Worm (Caenorhabditis elegans) whole organism, L1 larva: ENCODE data around the gene sra-14.

ENCODE experiments used
- C16A3.4 ChIP-seq: fragments of 150-350 bp; optimal IDR thresholded peaks from 2 replicates; lab custom pipeline; 2014; ENCODE audit warnings: missing biosample characterization, missing genetic modification characterization
- Y116A8C.19 ChIP-seq: sonication (generic microtip); optimal IDR thresholded peaks from 2 replicates; lab custom pipeline; 2016; ENCODE audit warnings: missing compliant biosample characterization, missing genetic modification characterization, borderline replicate concordance
- alr-1 ChIP-seq: fragments of 200-800 bp; sonication (Bioruptor generic); optimal IDR thresholded peaks from 2 replicates; lab custom pipeline; 2018; ENCODE audit warnings: borderline replicate concordance, mild to moderate bottlenecking, missing genetic modification characterization, missing compliant biosample characterization
- aly-2 ChIP-seq: fragments of 150-350 bp; optimal IDR thresholded peaks from 2 replicates; lab custom pipeline; 2014; ENCODE audit warnings: missing biosample characterization, missing genetic modification characterization
- blmp-1 ChIP-seq: fragments of 150-350 bp; optimal IDR thresholded peaks from 2 replicates; lab custom pipeline; 2014; ENCODE audit warnings: missing biosample characterization, missing genetic modification characterization
- ceh-8 ChIP-seq: fragments of 200-800 bp; sonication (Bioruptor generic); optimal IDR thresholded peaks from 2 replicates; lab custom pipeline; 2018; ENCODE audit warnings: mild to moderate bottlenecking, missing genetic modification characterization, moderate library complexity, missing compliant biosample characterization
- egl-13 ChIP-seq: sonication (generic microtip); optimal IDR thresholded peaks from 2 replicates; lab custom pipeline; 2016; ENCODE audit warnings: missing genotype, missing genetic modification reagents, missing genetic modification characterization, missing compliant biosample characterization
- elt-2 ChIP-seq: sonication (generic microtip); optimal IDR thresholded peaks from 2 replicates; lab custom pipeline; 2016; ENCODE audit warnings: missing genetic modification characterization, mild to moderate bottlenecking, inconsistent platforms, missing compliant biosample characterization, missing genetic modification reagents
- elt-3 ChIP-seq, 6 experiments: fragments of 150-350 bp in 1 of 6; sonication (generic microtip); optimal IDR thresholded peaks; 2 replicates each; lab custom pipeline; 2017 to 2018; ENCODE audit warnings: missing biosample characterization in 6 of 6, missing genetic modification characterization in 6 of 6, inconsistent platforms in 1 of 6
- fkh-4 ChIP-seq: sonication (generic microtip); optimal IDR thresholded peaks from 2 replicates; lab custom pipeline; 2016; ENCODE audit warnings: missing compliant biosample characterization, missing genetic modification characterization, borderline replicate concordance
- hlh-17 ChIP-seq: fragments of 200-800 bp; sonication (Bioruptor generic); optimal IDR thresholded peaks from 2 replicates; lab custom pipeline; 2018; ENCODE audit warnings: missing genetic modification characterization, mild to moderate bottlenecking, missing compliant biosample characterization, moderate library complexity, borderline replicate concordance
- hlh-4 ChIP-seq: sonication (generic microtip); optimal IDR thresholded peaks from 2 replicates; lab custom pipeline; 2016; ENCODE audit warnings: mild to moderate bottlenecking, missing genetic modification characterization, missing compliant biosample characterization
- isw-1 ChIP-seq: fragments of 200-800 bp; sonication (Bioruptor generic); IDR thresholded peaks from 2 replicates; pipeline ENCODE4 v1.3.6; 2022; ENCODE audit warnings: missing genetic modification characterization, missing compliant biosample characterization
- lin-13 ChIP-seq: fragments of 150-350 bp; optimal IDR thresholded peaks from 2 replicates; lab custom pipeline; 2014; ENCODE audit warnings: missing biosample characterization, missing genetic modification reagents, missing genetic modification characterization
- lin-39 ChIP-seq: fragments of 150-350 bp; optimal IDR thresholded peaks from 2 replicates; lab custom pipeline; 2014; ENCODE audit warnings: missing biosample characterization, missing genetic modification reagents, missing genetic modification characterization
- lir-3 ChIP-seq: sonication (generic microtip); optimal IDR thresholded peaks from 2 replicates; lab custom pipeline; 2016; ENCODE audit warnings: mild to moderate bottlenecking, missing genetic modification characterization, moderate library complexity, missing compliant biosample characterization; ENCODE audit not compliant: poor library complexity
- mdl-1 ChIP-seq, 2 experiments: fragments of 150-350 bp; optimal IDR thresholded peaks; 2 replicates each; lab custom pipeline; 2014 to 2017; ENCODE audit warnings: missing biosample characterization in 2 of 2, missing genetic modification characterization in 2 of 2, inconsistent platforms in 1 of 2
- mep-1 ChIP-seq: fragments of 150-350 bp; optimal IDR thresholded peaks from 2 replicates; lab custom pipeline; 2014; ENCODE audit warnings: missing biosample characterization, missing genetic modification characterization
- nhr-11 ChIP-seq: fragments of 150-350 bp; optimal IDR thresholded peaks from 2 replicates; lab custom pipeline; 2014; ENCODE audit warnings: missing biosample characterization, missing genetic modification characterization
- nhr-12 ChIP-seq: sonication (generic microtip); optimal IDR thresholded peaks from 2 replicates; lab custom pipeline; 2017; ENCODE audit warnings: missing biosample characterization, missing genetic modification characterization
- nhr-19 ChIP-seq: fragments of 200-800 bp; sonication (Bioruptor generic); conservative IDR thresholded peaks from 2 replicates; pipeline ENCODE4 v1.3.6; 2022; ENCODE audit warnings: missing genetic modification characterization, missing compliant biosample characterization
- nhr-237 ChIP-seq: fragments of 150-350 bp; optimal IDR thresholded peaks from 2 replicates; lab custom pipeline; 2014; ENCODE audit warnings: missing biosample characterization, missing genetic modification characterization
- nhr-77 ChIP-seq: fragments of 150-350 bp; optimal IDR thresholded peaks from 2 replicates; lab custom pipeline; 2014; ENCODE audit warnings: missing biosample characterization, missing genetic modification characterization
- nhr-84 ChIP-seq: sonication (generic microtip); optimal IDR thresholded peaks from 2 replicates; lab custom pipeline; 2017; ENCODE audit warnings: missing biosample characterization, missing genetic modification characterization
- nhr-85 ChIP-seq: sonication (generic microtip); peaks from one replicate; lab custom pipeline; 2016; ENCODE audit warnings: missing genetic modification characterization, inconsistent platforms, missing compliant biosample characterization
- rnt-1 ChIP-seq: sonication (generic microtip); optimal IDR thresholded peaks from 2 replicates; lab custom pipeline; 2016; ENCODE audit warnings: mild to moderate bottlenecking, missing genetic modification characterization, moderate library complexity, missing compliant biosample characterization
- snpc-4 ChIP-seq: fragments of 150-350 bp; optimal IDR thresholded peaks from 2 replicates; lab custom pipeline; 2014; ENCODE audit warnings: missing biosample characterization, missing genetic modification characterization
- snu-23 ChIP-seq: sonication (generic microtip); optimal IDR thresholded peaks from 2 replicates; lab custom pipeline; 2016; ENCODE audit warnings: missing genetic modification characterization, missing compliant biosample characterization
- sup-37 ChIP-seq: fragments of 200-800 bp; sonication (Bioruptor generic); optimal IDR thresholded peaks from 2 replicates; lab custom pipeline; 2018; ENCODE audit warnings: mild to moderate bottlenecking, missing genetic modification characterization, missing compliant biosample characterization
- tbx-2 ChIP-seq: sonication (generic microtip); optimal IDR thresholded peaks from 2 replicates; lab custom pipeline; 2016; ENCODE audit warnings: missing genetic modification characterization, missing compliant biosample characterization
- tlp-1 ChIP-seq: fragments of 150-350 bp; optimal IDR thresholded peaks from 2 replicates; lab custom pipeline; 2014; ENCODE audit warnings: missing biosample characterization, missing genetic modification characterization
- unc-62 ChIP-seq: fragments of 150-350 bp; optimal IDR thresholded peaks from 2 replicates; lab custom pipeline; 2014; ENCODE audit warnings: missing biosample characterization, missing genetic modification reagents, missing genetic modification characterization

sra-14 gene

ce11 chrII:12878697-12879096 lies 6.4 kb upstream of the sra-14 start (continued):
- TF ChIP-seq ceh-8 (GFP tag; lab: Kevin White, UChicago) = no peak
- TF ChIP-seq sup-37 = no peak
- peak; percentile 24 for TF ChIP-seq nhr-77 (tag; lab: Kevin White, UChicago)
- peak; percentile 22 for TF ChIP-seq tbx-2 (tag; lab: Kevin White, UChicago)
- TF ChIP-seq aly-2 (tag; lab: Kevin White, UChicago) = no peak
- no peak for TF ChIP-seq hlh-17 (GFP tag; lab: Kevin White, UChicago)
- peak; percentile 3 for TF ChIP-seq mep-1 (tag; lab: Kevin White, UChicago)
- no peak for TF ChIP-seq egl-13 (tag; lab: Kevin White, UChicago)
- no peak for TF ChIP-seq nhr-85
- peak; percentile 53 for TF ChIP-seq snu-23 (GFP tag; lab: Kevin White, UChicago)
- no peak for TF ChIP-seq lin-39 (tag; lab: Kevin White, UChicago)
- TF ChIP-seq, all 84 proteins: peak for 20

ce11 chrII:12879758-12880157 lies 5.3 kb upstream of the sra-14 start:
- TF ChIP-seq nhr-12 (tag; lab: Kevin White, UChicago) = no peak
- no peak for TF ChIP-seq lin-13
- no peak for TF ChIP-seq unc-62 (GFP tag; lab: Kevin White, UChicago)
- no peak for TF ChIP-seq tlp-1 (tag; lab: Kevin White, UChicago)
- TF ChIP-seq elt-2 = peak; percentile 73
- TF ChIP-seq snpc-4 (tag; lab: Kevin White, UChicago) = no peak
- no peak for TF ChIP-seq nhr-11
- TF ChIP-seq blmp-1 (tag; lab: Kevin White, UChicago) = peak; percentile 20
- 0 out of 2 replicates have a peak, but pooled peaks have one; percentile 8 for TF ChIP-seq nhr-19 (GFP tag; lab: Robert Waterston, UW)
- no peak for TF ChIP-seq hlh-4 (tag; lab: Kevin White, UChicago)
- no peak for TF ChIP-seq Y116A8C.19 (tag; lab: Kevin White, UChicago)
- no peak for TF ChIP-seq lir-3
- no peak for TF ChIP-seq C16A3.4 (tag; lab: Kevin White, UChicago)
- peak in 1 of 6 experiments; percentile 70 for TF ChIP-seq elt-3 (tag; optimal IDR thresholded peaks at IDR 0.05; lab: Kevin White, UChicago)
- TF ChIP-seq mdl-1 (tag; optimal IDR thresholded peaks at IDR 0.05; lab: Kevin White, UChicago) = no peak
- TF ChIP-seq nhr-237 (tag; lab: Kevin White, UChicago) = no peak
- no peak for TF ChIP-seq rnt-1 (tag; lab: Kevin White, UChicago)
- no peak for TF ChIP-seq hlh-17 (GFP tag; lab: Kevin White, UChicago)
- no peak for TF ChIP-seq isw-1

- no peak for TF ChIP-seq Y116A8C.19 (tag; lab: Kevin White, UChicago)
- TF ChIP-seq, all 84 proteins: peak for 0
These were observed 4.7 kb upstream of the sra-14 start, which contains the start of gene F35C5.1 for ce11 chrII:12880406-12880805. F35C5.1 (plus strand) TSS chrII:12880804.

DNA sequence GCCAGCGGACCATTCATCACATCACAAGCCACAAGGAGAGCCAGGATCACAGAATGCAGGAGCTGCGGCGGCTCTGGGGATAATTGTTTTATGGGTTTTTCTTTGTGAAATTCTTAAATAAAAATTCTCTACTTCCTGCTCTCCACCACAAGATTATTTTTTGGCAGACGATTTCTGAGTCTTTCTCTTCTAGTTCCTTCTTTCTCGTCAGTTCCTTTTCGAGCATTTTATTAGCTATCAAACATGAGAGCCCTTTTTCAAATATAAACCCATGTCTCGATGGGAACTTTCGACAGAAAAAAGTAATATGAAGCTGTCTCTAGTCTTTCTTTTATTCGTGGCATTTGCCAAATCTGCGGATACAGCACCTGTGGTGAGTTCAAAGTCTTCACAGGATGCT lies 3.4 kb downstream of the sra-14 start, which contains the start of gene F35C5.3:
Gene F35C5.3 (plus strand): TSS at position 301 of the 400 bp plus-strand sequence.
- TF ChIP-seq fkh-4 (no peak), lin-39 (tag; lab: Kevin White, UChicago) (no peak), nhr-84 (tag; lab: Kevin White, UChicago) (no peak), alr-1 (no peak)

ce11 chrII:12892407-12892806 lies 7.3 kb downstream of the sra-14 start:
- TF ChIP-seq elt-2 = peak; percentile 14
- TF ChIP-seq lir-3 = no peak
